Fruit fly (Drosophila melanogaster) whole organism: Measurements from ENCODE around the gene Papss.

ENCODE experiments used
- CG8478 ChIP-seq: fragments of >200 bp; optimal IDR thresholded peaks from 2 replicates; lab custom pipeline; 2018; ENCODE audit warnings: inconsistent platforms
- Dll ChIP-seq: fragments of >200 bp; optimal IDR thresholded peaks from 2 replicates; lab custom pipeline; 2017
- EcR ChIP-seq, 2 experiments: fragments of >200 bp; optimal IDR thresholded peaks; 2 replicates each; lab custom pipeline; 2017; ENCODE audit warnings: missing biosample characterization in 2 of 2, missing genetic modification characterization in 2 of 2, missing genetic modification reagents in 2 of 2
- usp ChIP-seq: fragments of >200 bp; optimal IDR thresholded peaks from 2 replicates; lab custom pipeline; 2017; ENCODE audit warnings: missing biosample characterization, missing genetic modification characterization, mixed read lengths

- no peak for TF ChIP-seq usp (GFP tag; lab: Kevin White, UChicago)
- no peak for TF ChIP-seq Dll (lab: Kevin White, UChicago)
- TF ChIP-seq CG8478 = no peak
- TF ChIP-seq EcR (GFP tag; optimal IDR thresholded peaks at IDR 0.05; lab: Kevin White, UChicago) = no peak
Observed at dm6 chr3L:19861215-19861614, 16.1 kb downstream of the Papss start.
